Fruit fly (Drosophila melanogaster) whole organism, pupa: ENCODE measurements around the gene Nos.

Source experiments
- CG13204 ChIP-seq: fragments of 200-800 bp; sonication (Bioruptor generic); optimal IDR thresholded peaks from 2 replicates; lab custom pipeline; 2018; ENCODE audit warnings: missing biosample characterization, mild to moderate bottlenecking, missing genetic modification characterization, moderate library complexity
- CG32121 ChIP-seq: fragments of 200-800 bp; sonication (Bioruptor generic); IDR thresholded peaks from 2 replicates; pipeline ENCODE4 v1.3.6; 2022; ENCODE audit warnings: missing biosample characterization, missing genetic modification characterization
- CG34367 ChIP-seq: fragments of 200-800 bp; sonication (Bioruptor generic); optimal IDR thresholded peaks from 2 replicates; lab custom pipeline; 2018; ENCODE audit warnings: missing biosample characterization, mild to moderate bottlenecking, missing genetic modification characterization
- D1 ChIP-seq: fragments of 200-800 bp; sonication (Bioruptor generic); optimal IDR thresholded peaks from 2 replicates; lab custom pipeline; 2018; ENCODE audit warnings: missing biosample characterization, mild to moderate bottlenecking, missing genetic modification characterization, moderate library complexity
- EcR ChIP-seq: fragments of 200-800 bp; sonication (Bioruptor generic); optimal IDR thresholded peaks from 3 replicates; lab custom pipeline; 2019; ENCODE audit warnings: missing biosample characterization, missing genetic modification characterization, mild to moderate bottlenecking, moderate library complexity, missing genetic modification reagents
- Pif1B ChIP-seq: fragments of 200-800 bp; sonication (Bioruptor generic); optimal IDR thresholded peaks from 3 replicates; lab custom pipeline; 2016; ENCODE audit warnings: missing biosample characterization, missing genetic modification characterization

DNA sequence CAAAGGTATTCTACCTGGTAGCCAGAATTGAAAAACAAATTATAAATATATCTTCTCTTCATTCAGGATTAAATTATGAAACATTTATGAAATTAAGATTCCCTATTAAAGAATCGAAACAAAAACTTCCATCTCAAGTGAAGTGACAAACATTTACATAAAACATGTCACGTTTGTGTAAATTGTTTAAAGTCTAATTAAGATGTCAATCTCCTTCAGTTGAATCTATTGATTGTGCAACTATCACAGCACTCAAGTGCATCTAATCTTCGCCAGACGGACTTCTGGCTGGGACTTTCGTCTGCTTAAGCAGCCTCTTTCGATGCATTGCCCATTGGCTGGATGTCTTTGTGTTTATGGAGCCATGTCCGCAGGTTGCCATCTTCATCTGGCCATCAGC is 45.2 kb downstream of the Nos start:
- TF ChIP-seq CG34367 (tag; lab: Kevin White, UChicago) (no peak), Pif1B (GFP tag; lab: Kevin White, UChicago) (no peak), CG32121 (GFP tag; lab: Robert Waterston, UW) (no peak), EcR (GFP tag; lab: Kevin White, UChicago) (no peak), D1 (tag; lab: Kevin White, UChicago) (no peak), CG13204 (GFP tag; lab: Kevin White, UChicago) (no peak)
